Worm (Caenorhabditis elegans) whole organism, late embryonic: ENCODE data around the gene C16H3.3.

ENCODE experiments used
- Y22D7AL.16 ChIP-seq: sonication (generic microtip); optimal IDR thresholded peaks from 2 replicates; lab custom pipeline; 2016; ENCODE audit warnings: missing genetic modification characterization, missing compliant biosample characterization
- ama-1 ChIP-seq: fragments of 150-350 bp; optimal IDR thresholded peaks from 2 replicates; lab custom pipeline; 2014
- ceh-34 ChIP-seq: sonication (generic microtip); optimal IDR thresholded peaks from 2 replicates; lab custom pipeline; 2016; ENCODE audit warnings: mild to moderate bottlenecking, missing genetic modification characterization, missing compliant biosample characterization
- elt-2 ChIP-seq: sonication (generic microtip); optimal IDR thresholded peaks from 2 replicates; lab custom pipeline; 2016; ENCODE audit warnings: missing genetic modification reagents, missing genetic modification characterization, missing compliant biosample characterization
- fkh-10 ChIP-seq: fragments of 150-350 bp; optimal IDR thresholded peaks from 2 replicates; lab custom pipeline; 2014; ENCODE audit warnings: missing biosample characterization, missing genetic modification reagents, missing genetic modification characterization

DNA sequence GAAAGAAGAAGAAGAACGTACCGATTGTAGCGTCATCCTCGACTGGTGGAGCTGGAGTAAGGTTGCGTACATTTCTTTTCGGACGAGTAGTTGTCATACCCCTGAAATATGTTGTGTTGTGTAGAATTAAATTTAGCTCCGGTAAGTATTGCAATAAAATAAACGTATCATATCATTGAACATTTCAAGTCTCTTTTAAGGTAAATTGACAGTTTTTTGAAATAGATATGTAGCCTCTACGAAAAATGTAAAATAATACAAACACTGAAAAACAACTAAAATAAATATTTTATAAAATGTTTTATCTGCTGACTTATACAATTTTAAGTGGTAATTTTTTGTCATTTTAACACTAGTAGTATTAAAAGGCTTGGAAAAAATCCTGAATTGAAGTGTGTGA, at the start of gene C16H3.3:
- no peak for TF ChIP-seq ceh-34 (tag; lab: Kevin White, UChicago)
- TF ChIP-seq Y22D7AL.16 (tag; lab: Kevin White, UChicago) = no peak
- no peak for TF ChIP-seq elt-2 (tag; lab: Kevin White, UChicago)
- TF ChIP-seq ama-1 (lab: Kevin White, UChicago) = no peak
- TF ChIP-seq fkh-10 (GFP tag; lab: Kevin White, UChicago) = no peak
